Worm (Caenorhabditis elegans) whole organism, midembryonic: Measurements from ENCODE around the gene sre-6.

Experiments used
- T22C8.4 ChIP-seq: fragments of 200-800 bp; sonication (Bioruptor generic); IDR thresholded peaks from 2 replicates; pipeline ENCODE4 v1.3.6; 2022; ENCODE audit warnings: missing genetic modification characterization, missing compliant biosample characterization
- cog-1 ChIP-seq: sonication (generic microtip); optimal IDR thresholded peaks from 2 replicates; lab custom pipeline; 2016; ENCODE audit warnings: missing genetic modification characterization, missing compliant biosample characterization
- flt-1 ChIP-seq: fragments of 200-800 bp; sonication (Bioruptor generic); IDR thresholded peaks from 2 replicates; pipeline ENCODE4 v1.3.6; 2022; ENCODE audit warnings: missing genetic modification characterization, missing compliant biosample characterization
- klf-2 ChIP-seq: fragments of 200-800 bp; sonication (Bioruptor generic); conservative IDR thresholded peaks from 2 replicates; pipeline ENCODE4 v1.3.6; 2022; ENCODE audit warnings: missing genetic modification reagents, missing genetic modification characterization, missing compliant biosample characterization
- med-1 ChIP-seq: sonication (generic microtip); optimal IDR thresholded peaks from 2 replicates; lab custom pipeline; 2017; ENCODE audit warnings: missing genetic modification characterization, mild to moderate bottlenecking, missing compliant biosample characterization, antibody characterized with exemption, missing genetic modification reagents; ENCODE audit not compliant: insufficient read depth
- ref-1 ChIP-seq: fragments of 200-800 bp; sonication (Bioruptor generic); conservative IDR thresholded peaks from 2 replicates; pipeline ENCODE4 v1.3.6; 2022; ENCODE audit warnings: missing genetic modification reagents, missing genetic modification characterization, missing compliant biosample characterization
- tab-1 ChIP-seq: fragments of 200-800 bp; sonication (Bioruptor generic); IDR thresholded peaks from 2 replicates; pipeline ENCODE4 v1.3.6; 2022; ENCODE audit warnings: missing genetic modification characterization, missing compliant biosample characterization
- ztf-23 ChIP-seq: fragments of 200-800 bp; sonication (Bioruptor generic); IDR thresholded peaks from 2 replicates; pipeline ENCODE4 v1.3.6; 2022; ENCODE audit warnings: missing genetic modification reagents, missing genetic modification characterization, missing compliant biosample characterization
- ztf-29 ChIP-seq: fragments of 200-800 bp; sonication (Bioruptor generic); IDR thresholded peaks from 2 replicates; pipeline ENCODE4 v1.3.6; 2022; ENCODE audit warnings: missing genetic modification reagents, missing genetic modification characterization, missing compliant biosample characterization

The sre-6 gene

DNA sequence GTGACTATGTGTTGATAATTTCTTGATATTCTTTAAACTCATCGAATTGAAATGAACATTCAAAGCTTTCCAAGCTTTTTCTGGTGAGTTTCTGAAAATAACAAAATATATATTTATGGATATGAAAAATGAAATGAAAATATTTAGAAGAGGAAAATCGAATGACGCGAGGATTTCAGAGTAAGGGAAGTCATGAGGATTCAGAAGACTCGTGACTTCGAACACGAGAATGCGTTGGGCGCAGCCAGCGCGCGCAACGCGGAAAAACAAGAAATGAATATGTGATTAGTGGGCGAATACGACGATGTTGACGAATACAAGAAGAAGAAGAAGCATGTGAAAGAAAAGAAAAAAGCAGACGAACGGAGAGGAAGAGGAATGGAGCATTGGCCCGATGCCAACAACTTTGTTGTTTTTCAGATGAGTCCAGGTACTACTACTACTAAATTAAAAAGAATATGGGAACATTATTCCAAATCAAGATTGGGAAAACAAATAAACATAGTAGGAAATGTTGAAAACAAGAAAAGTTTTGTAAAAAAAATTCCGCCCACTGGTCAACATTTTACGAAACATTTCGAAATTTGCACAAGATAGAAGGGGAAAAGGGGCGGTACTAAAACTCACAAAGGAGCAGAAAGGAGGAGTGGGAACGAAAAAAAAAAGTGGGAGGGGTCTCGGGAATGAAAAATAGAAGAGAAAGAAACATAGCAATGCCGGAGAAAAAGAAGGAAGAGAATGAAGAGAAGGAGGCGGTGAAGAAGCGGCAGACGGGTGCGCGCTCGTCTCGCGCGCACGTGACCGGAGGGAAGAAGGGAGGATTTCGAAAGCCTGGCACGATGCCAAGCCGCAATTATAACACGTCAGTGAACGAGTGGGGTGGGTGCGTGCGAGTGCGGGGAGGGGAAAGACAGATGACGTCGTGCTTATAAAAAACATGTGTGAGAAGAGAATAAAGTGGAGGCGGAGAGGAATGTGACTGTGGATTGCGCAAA, 47.1 kb downstream of the sre-6 start:
- TF ChIP-seq ref-1 (GFP tag; lab: Robert Waterston, UW) (no peak; the same call in 1 of the 2 replicates), klf-2 (GFP tag; lab: Robert Waterston, UW) (peak; percentile 48; the same call in 1 of the 2 replicates), tab-1 (GFP tag; lab: Robert Waterston, UW) (0 out of 2 replicates have a peak, but pooled peaks have one; percentile 48), ztf-23 (GFP tag; lab: Robert Waterston, UW) (peak; percentile 80), med-1 (no peak), flt-1 (peak; percentile 83; the same call in 1 of the 2 replicates), cog-1 (tag; lab: Kevin White, UChicago) (peak; percentile 68), T22C8.4 (GFP tag; lab: Robert Waterston, UW) (no peak), ztf-29 (peak; percentile 30; the same call in 1 of the 2 replicates)

DNA sequence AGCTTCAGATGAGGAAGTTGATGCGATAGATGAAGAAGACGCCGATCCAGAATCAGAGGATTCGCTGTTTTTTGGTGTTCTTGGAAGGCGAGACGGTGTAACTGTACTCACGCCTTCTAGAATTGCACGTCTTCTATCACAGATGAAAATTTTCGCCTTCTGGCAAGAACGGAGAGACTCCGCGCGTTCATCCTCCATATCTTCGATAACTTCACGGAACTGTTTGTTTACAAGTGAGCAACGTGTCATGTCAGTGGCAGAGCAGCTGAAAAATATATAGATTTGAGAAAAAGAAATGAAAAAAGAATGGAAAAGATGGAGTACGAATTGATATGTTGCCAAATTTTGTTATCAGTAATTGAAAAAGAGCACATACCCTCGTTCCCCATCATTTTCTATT, 48.0 kb downstream of the sre-6 start:
- TF ChIP-seq ztf-23 (GFP tag; lab: Robert Waterston, UW): no peak
- no peak for TF ChIP-seq flt-1
- TF ChIP-seq klf-2 (GFP tag; lab: Robert Waterston, UW): no peak
- TF ChIP-seq ztf-29: no peak
- no peak for TF ChIP-seq med-1
- TF ChIP-seq tab-1 (GFP tag; lab: Robert Waterston, UW): no peak
- no peak for TF ChIP-seq T22C8.4 (GFP tag; lab: Robert Waterston, UW)
- TF ChIP-seq ref-1 (GFP tag; lab: Robert Waterston, UW): no peak
- no peak for TF ChIP-seq cog-1 (tag; lab: Kevin White, UChicago)

- TF ChIP-seq ztf-29 (no peak), ztf-23 (GFP tag; lab: Robert Waterston, UW) (no peak), cog-1 (tag; lab: Kevin White, UChicago) (no peak), tab-1 (GFP tag; lab: Robert Waterston, UW) (no peak), med-1 (no peak), T22C8.4 (GFP tag; lab: Robert Waterston, UW) (no peak), klf-2 (GFP tag; lab: Robert Waterston, UW) (no peak), flt-1 (no peak), ref-1 (GFP tag; lab: Robert Waterston, UW) (no peak)
These were observed 48.8 kb downstream of the sre-6 start for ce11 chrV:10713704-10714239.

DNA sequence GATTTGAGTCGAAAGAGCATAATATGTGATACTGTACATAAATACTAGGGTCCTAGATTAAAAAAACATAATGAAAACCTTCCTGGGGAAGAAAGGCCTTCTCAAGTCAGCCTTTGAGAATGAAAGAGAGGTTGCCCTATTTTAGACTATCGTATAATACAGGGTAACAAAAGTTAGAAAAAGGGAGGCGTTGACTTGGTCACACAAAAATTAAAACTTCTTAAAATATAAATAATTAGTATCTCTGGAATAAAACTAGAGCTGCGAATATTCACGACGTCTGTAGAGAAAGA, 50.0 kb downstream of the sre-6 start:
- TF ChIP-seq cog-1 (tag; lab: Kevin White, UChicago) (no peak), med-1 (no peak), klf-2 (GFP tag; lab: Robert Waterston, UW) (no peak), ref-1 (GFP tag; lab: Robert Waterston, UW) (no peak), tab-1 (GFP tag; lab: Robert Waterston, UW) (no peak), T22C8.4 (GFP tag; lab: Robert Waterston, UW) (no peak), ztf-23 (GFP tag; lab: Robert Waterston, UW) (no peak), ztf-29 (no peak), flt-1 (no peak)

- no peak for TF ChIP-seq med-1
- no peak for TF ChIP-seq tab-1 (GFP tag; lab: Robert Waterston, UW)
- TF ChIP-seq flt-1: no peak
- no peak for TF ChIP-seq ref-1 (GFP tag; lab: Robert Waterston, UW)
- no peak for TF ChIP-seq ztf-29
These were observed 50.6 kb downstream of the sre-6 start for ce11 chrV:10711829-10712607.

ce11 chrV:10711004-10711403, 51.6 kb downstream of the sre-6 start:
- TF ChIP-seq T22C8.4 (GFP tag; lab: Robert Waterston, UW) (no peak), med-1 (no peak)
